Fruit fly (Drosophila melanogaster): ENCODE measurements around the gene comt.

dm6 chrX:13277580-13278467 is 19.0 kb downstream of the comt start:
- no peak for TF ChIP-seq Mnt (GFP tag; optimal IDR thresholded peaks at IDR 0.05)
- no peak for TF ChIP-seq Hr96 (GFP tag; optimal IDR thresholded peaks at IDR 0.05)

All from whole organism, adult.